Fruit fly (Drosophila melanogaster) whole organism, embryonic: Measurements from ENCODE around the gene CG4301.

Experiments
- Adf1 ChIP-seq: fragments of 200-800 bp; sonication (Bioruptor generic); IDR thresholded peaks from 2 replicates; pipeline ENCODE4 v1.3.6; 2022; ENCODE audit warnings: missing biosample characterization, missing genetic modification characterization
- Atf6 ChIP-seq: fragments of 200-800 bp; sonication (Bioruptor generic); IDR thresholded peaks from 2 replicates; pipeline ENCODE4 v1.3.6; 2022; ENCODE audit warnings: missing biosample characterization, missing genetic modification characterization
- BEAF-32 ChIP-seq: fragments of 200-800 bp; sonication (Bioruptor generic); optimal IDR thresholded peaks from 3 replicates; lab custom pipeline; 2017; ENCODE audit warnings: missing biosample characterization, missing genetic modification characterization, mild to moderate bottlenecking, moderate library complexity, missing genetic modification reagents
- CG10462 ChIP-seq: fragments of 200-800 bp; sonication (Bioruptor generic); optimal IDR thresholded peaks from 2 replicates; lab custom pipeline; 2016; ENCODE audit warnings: missing biosample characterization, missing genetic modification characterization
- CG10979 ChIP-seq: fragments of 200-800 bp; sonication (Bioruptor generic); optimal IDR thresholded peaks from 2 replicates; lab custom pipeline; 2018; ENCODE audit warnings: missing biosample characterization, mild to moderate bottlenecking, missing genetic modification characterization, moderate library complexity
- CG12769 ChIP-seq: fragments of 200-800 bp; sonication (Bioruptor generic); optimal IDR thresholded peaks from 2 replicates; lab custom pipeline; 2019; ENCODE audit warnings: missing biosample characterization, mild to moderate bottlenecking, missing genetic modification characterization, moderate library complexity
- CG14050 ChIP-seq: fragments of 200-800 bp; sonication (Bioruptor generic); IDR thresholded peaks from 3 replicates; pipeline ENCODE4 v1.3.6; 2022; ENCODE audit warnings: missing biosample characterization, missing genetic modification characterization
- CG1602 ChIP-seq: fragments of 200-800 bp; sonication (Bioruptor generic); optimal IDR thresholded peaks from 3 replicates; lab custom pipeline; 2016; ENCODE audit warnings: missing biosample characterization, missing genetic modification characterization
- CG16779 ChIP-seq: fragments of 200-800 bp; sonication (Bioruptor generic); IDR thresholded peaks from 2 replicates; pipeline ENCODE4 v1.3.6; 2022; ENCODE audit warnings: missing biosample characterization, missing genetic modification characterization
- CG17385 ChIP-seq: fragments of 200-800 bp; sonication (Bioruptor generic); optimal IDR thresholded peaks from 3 replicates; lab custom pipeline; 2018; ENCODE audit warnings: missing biosample characterization, mild to moderate bottlenecking, missing genetic modification characterization
- CG17912 ChIP-seq: fragments of 200-800 bp; sonication (Bioruptor generic); optimal IDR thresholded peaks from 2 replicates; lab custom pipeline; 2018; ENCODE audit warnings: missing biosample characterization, mild to moderate bottlenecking, missing genetic modification characterization
- CG18599 ChIP-seq: fragments of 200-800 bp; sonication (Bioruptor generic); optimal IDR thresholded peaks from 3 replicates; lab custom pipeline; 2017; ENCODE audit warnings: missing biosample characterization, missing genetic modification characterization, mild to moderate bottlenecking, moderate library complexity, missing genetic modification reagents
- CG2202 ChIP-seq: fragments of 200-800 bp; sonication (Bioruptor generic); optimal IDR thresholded peaks from 2 replicates; lab custom pipeline; 2018; ENCODE audit warnings: missing biosample characterization, mild to moderate bottlenecking, missing genetic modification characterization
- CG2678 ChIP-seq: fragments of 200-800 bp; sonication (Bioruptor generic); optimal IDR thresholded peaks from 3 replicates; lab custom pipeline; 2019; ENCODE audit warnings: missing biosample characterization, mild to moderate bottlenecking, missing genetic modification characterization, moderate library complexity
- CG30403 ChIP-seq: fragments of 200-800 bp; sonication (Bioruptor generic); optimal IDR thresholded peaks from 3 replicates; lab custom pipeline; 2016; ENCODE audit warnings: missing biosample characterization, missing genetic modification characterization
- CG31388 ChIP-seq: fragments of 200-800 bp; sonication (Bioruptor generic); optimal IDR thresholded peaks from 2 replicates; lab custom pipeline; 2016; ENCODE audit warnings: missing biosample characterization, missing genetic modification characterization
- CG33213 ChIP-seq: fragments of 200-800 bp; sonication (Bioruptor generic); optimal IDR thresholded peaks from 3 replicates; lab custom pipeline; 2016; ENCODE audit warnings: missing biosample characterization, missing genetic modification characterization
- CG3995 ChIP-seq: fragments of 200-800 bp; sonication (Bioruptor generic); optimal IDR thresholded peaks from 3 replicates; lab custom pipeline; 2016; ENCODE audit warnings: missing biosample characterization, missing genetic modification characterization
- CG4328 ChIP-seq: fragments of 200-800 bp; sonication (Bioruptor generic); optimal IDR thresholded peaks from 3 replicates; lab custom pipeline; 2017; ENCODE audit warnings: missing biosample characterization, missing genetic modification reagents, missing genetic modification characterization
- CG6689 ChIP-seq: fragments of 200-800 bp; sonication (Bioruptor generic); IDR thresholded peaks from 2 replicates; pipeline ENCODE4 v1.3.6; 2022; ENCODE audit warnings: missing biosample characterization, missing genetic modification characterization
- CG8359 ChIP-seq: fragments of 200-800 bp; sonication (Bioruptor generic); optimal IDR thresholded peaks from 2 replicates; lab custom pipeline; 2017; ENCODE audit warnings: missing biosample characterization, mild to moderate bottlenecking, missing genetic modification characterization, borderline replicate concordance
- ERR ChIP-seq: fragments of 200-800 bp; sonication (Bioruptor generic); optimal IDR thresholded peaks from 2 replicates; lab custom pipeline; 2016; ENCODE audit warnings: missing biosample characterization, missing genetic modification characterization
- Elba2 ChIP-seq: fragments of 200-800 bp; sonication (Bioruptor generic); optimal IDR thresholded peaks from 3 replicates; lab custom pipeline; 2016; ENCODE audit warnings: missing biosample characterization, missing genetic modification characterization
- HLH54F ChIP-seq: fragments of 200-800 bp; sonication (Bioruptor generic); optimal IDR thresholded peaks from 3 replicates; lab custom pipeline; 2016; ENCODE audit warnings: missing biosample characterization, missing genetic modification characterization
- Mrtf ChIP-seq: fragments of 200-800 bp; sonication (Bioruptor generic); IDR thresholded peaks from 3 replicates; pipeline ENCODE4 v1.3.6; 2022; ENCODE audit warnings: missing biosample characterization, missing genetic modification characterization
- Myb ChIP-seq: fragments of 200-800 bp; sonication (Bioruptor generic); optimal IDR thresholded peaks from 2 replicates; lab custom pipeline; 2016; ENCODE audit warnings: missing biosample characterization, missing genetic modification characterization
- Six4 ChIP-seq: fragments of 200-800 bp; sonication (Bioruptor generic); optimal IDR thresholded peaks from 2 replicates; lab custom pipeline; 2016; ENCODE audit warnings: missing biosample characterization, missing genetic modification characterization
- Stat92E ChIP-seq, 3 experiments: fragments of >200 bp in 2 of 3; fragments of 200-800 bp in 1 of 3; sonication (Bioruptor generic) in 1 of 3; optimal IDR thresholded peaks; 2 replicates each; lab custom pipeline; 2017 to 2019; ENCODE audit warnings: missing biosample characterization in 3 of 3, missing genetic modification characterization in 3 of 3, mild to moderate bottlenecking in 1 of 3, moderate library complexity in 1 of 3
- Xrp1 ChIP-seq: fragments of 200-800 bp; sonication (Bioruptor generic); IDR thresholded peaks from 2 replicates; pipeline ENCODE4 v1.3.6; 2022; ENCODE audit warnings: missing biosample characterization, missing genetic modification characterization
- ash1 ChIP-seq: fragments of 200-800 bp; sonication (Bioruptor generic); optimal IDR thresholded peaks from 2 replicates; lab custom pipeline; 2018; ENCODE audit warnings: missing biosample characterization, mild to moderate bottlenecking, missing genetic modification characterization
- bcd ChIP-seq: fragments of 200-800 bp; sonication (Bioruptor generic); optimal IDR thresholded peaks from 2 replicates; lab custom pipeline; 2017; ENCODE audit warnings: missing biosample characterization, mild to moderate bottlenecking, missing genetic modification characterization
- cas ChIP-seq: fragments of 200-800 bp; sonication (Bioruptor generic); IDR thresholded peaks from 2 replicates; pipeline ENCODE4 v1.3.6; 2022; ENCODE audit warnings: missing biosample characterization, missing genetic modification characterization
- crc ChIP-seq: fragments of 200-800 bp; sonication (Bioruptor generic); optimal IDR thresholded peaks from 2 replicates; lab custom pipeline; 2016; ENCODE audit warnings: missing biosample characterization, missing genetic modification characterization
- da ChIP-seq: fragments of 200-800 bp; sonication (Bioruptor generic); optimal IDR thresholded peaks from 2 replicates; lab custom pipeline; 2016; ENCODE audit warnings: missing biosample characterization, missing genetic modification characterization
- danr ChIP-seq: fragments of 200-800 bp; sonication (Bioruptor generic); IDR thresholded peaks from 2 replicates; pipeline ENCODE4 v1.3.6; 2022; ENCODE audit warnings: missing biosample characterization, missing genetic modification characterization
- dimm ChIP-seq: fragments of 200-800 bp; sonication (Bioruptor generic); IDR thresholded peaks from 2 replicates; pipeline ENCODE4 v1.3.6; 2022; ENCODE audit warnings: missing biosample characterization, missing genetic modification characterization
- dpn ChIP-seq, 2 experiments: fragments of 200-800 bp; sonication (Bioruptor generic); optimal IDR thresholded peaks; 3 replicates each; lab custom pipeline; 2016; ENCODE audit warnings: missing biosample characterization in 2 of 2, missing genetic modification characterization in 2 of 2
- fd102C ChIP-seq: fragments of 200-800 bp; sonication (Bioruptor generic); optimal IDR thresholded peaks from 2 replicates; lab custom pipeline; 2018; ENCODE audit warnings: missing biosample characterization, mild to moderate bottlenecking, missing genetic modification characterization, moderate library complexity
- gem ChIP-seq: fragments of 200-800 bp; sonication (Bioruptor generic); optimal IDR thresholded peaks from 2 replicates; lab custom pipeline; 2019; ENCODE audit warnings: missing biosample characterization, mild to moderate bottlenecking, missing genetic modification characterization, moderate library complexity
- gfzf ChIP-seq: fragments of 200-800 bp; sonication (Bioruptor generic); optimal IDR thresholded peaks from 2 replicates; lab custom pipeline; 2016; ENCODE audit warnings: missing biosample characterization, mild to moderate bottlenecking, missing genetic modification characterization, moderate library complexity
- lmd ChIP-seq: fragments of 200-800 bp; sonication (Bioruptor generic); IDR thresholded peaks from 2 replicates; pipeline ENCODE4 v1.3.6; 2022; ENCODE audit warnings: missing biosample characterization, missing genetic modification characterization
- nerfin-2 ChIP-seq: fragments of 200-800 bp; sonication (Bioruptor generic); IDR thresholded peaks from 2 replicates; pipeline ENCODE4 v1.3.6; 2022; ENCODE audit warnings: missing biosample characterization, missing genetic modification characterization; ENCODE audit not compliant: partially characterized antibody
- oc ChIP-seq: fragments of 200-800 bp; sonication (Bioruptor generic); optimal IDR thresholded peaks from 2 replicates; lab custom pipeline; 2018; ENCODE audit warnings: missing biosample characterization, mild to moderate bottlenecking, missing genetic modification characterization, moderate library complexity
- pfk ChIP-seq: fragments of 200-800 bp; sonication (Bioruptor generic); optimal IDR thresholded peaks from 2 replicates; lab custom pipeline; 2018; ENCODE audit warnings: missing biosample characterization, mild to moderate bottlenecking, missing genetic modification characterization, moderate library complexity
- pho ChIP-seq: fragments of 200-800 bp; sonication (Bioruptor generic); optimal IDR thresholded peaks from 2 replicates; lab custom pipeline; 2016; ENCODE audit warnings: missing biosample characterization, missing genetic modification characterization
- pros ChIP-seq: fragments of 200-800 bp; sonication (Bioruptor generic); optimal IDR thresholded peaks from 3 replicates; lab custom pipeline; 2019; ENCODE audit warnings: missing biosample characterization, mild to moderate bottlenecking, missing genetic modification characterization, moderate library complexity
- salm ChIP-seq: fragments of 200-800 bp; sonication (Bioruptor generic); optimal IDR thresholded peaks from 2 replicates; lab custom pipeline; 2018; ENCODE audit warnings: missing biosample characterization, mild to moderate bottlenecking, missing genetic modification characterization
- schlank ChIP-seq: fragments of 200-800 bp; sonication (Bioruptor generic); optimal IDR thresholded peaks from 2 replicates; lab custom pipeline; 2018; ENCODE audit warnings: missing biosample characterization, mild to moderate bottlenecking, missing genetic modification characterization
- sima ChIP-seq: fragments of 200-800 bp; sonication (Bioruptor generic); optimal IDR thresholded peaks from 2 replicates; lab custom pipeline; 2016; ENCODE audit warnings: missing biosample characterization, missing genetic modification characterization
- tap ChIP-seq: fragments of 200-800 bp; optimal IDR thresholded peaks from 3 replicates; lab custom pipeline; 2019; ENCODE audit warnings: missing biosample characterization, mild to moderate bottlenecking, missing genetic modification characterization, moderate library complexity
- vnd ChIP-seq: fragments of 200-800 bp; sonication (Bioruptor generic); IDR thresholded peaks from 3 replicates; pipeline ENCODE4 v1.3.6; 2022; ENCODE audit warnings: missing biosample characterization, missing genetic modification characterization; ENCODE audit not compliant: partially characterized antibody

The CG4301 gene

DNA sequence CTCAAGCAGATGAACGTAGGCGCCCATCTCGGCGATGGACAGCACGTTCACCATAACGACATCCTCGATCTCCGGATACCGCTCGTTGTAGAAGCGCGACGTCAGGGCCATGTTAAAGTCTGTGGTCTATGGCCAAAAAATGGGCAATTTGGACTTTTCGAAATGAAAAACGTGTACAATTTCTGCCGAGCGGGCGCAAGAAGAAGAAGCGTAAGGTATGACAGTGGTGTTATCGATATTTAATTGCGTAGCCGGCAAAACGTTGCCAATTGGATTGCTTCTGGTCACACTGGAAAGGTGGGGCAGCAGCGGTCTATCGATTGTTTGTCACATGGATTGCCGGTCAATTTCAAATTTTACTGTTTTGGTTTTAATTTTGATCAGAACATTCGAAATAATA is 41.5 kb downstream of the CG4301 start, which contains the start of gene eIF2alpha (continued):
- TF ChIP-seq CG6689 (GFP tag; lab: Robert Waterston, UW), result no peak
- TF ChIP-seq pfk (GFP tag; lab: Kevin White, UChicago), result no peak
- TF ChIP-seq CG10979 (tag; lab: Kevin White, UChicago), result no peak
- TF ChIP-seq CG2202 (tag; lab: Kevin White, UChicago), result no peak
- TF ChIP-seq da (GFP tag; lab: Kevin White, UChicago), result no peak
- peak; percentile 48 for TF ChIP-seq Myb
- no peak for TF ChIP-seq schlank
- TF ChIP-seq bcd (GFP tag; lab: Kevin White, UChicago), result no peak
- no peak for TF ChIP-seq dpn (GFP tag; optimal IDR thresholded peaks at IDR 0.05; lab: Kevin White, UChicago)
- no peak for TF ChIP-seq pros (GFP tag; lab: Kevin White, UChicago)
- TF ChIP-seq lmd (GFP tag; lab: Robert Waterston, UW), result no peak
- no peak for TF ChIP-seq HLH54F (GFP tag; lab: Kevin White, UChicago)
- TF ChIP-seq nerfin-2 (GFP tag; lab: Robert Waterston, UW), result peak; percentile 61; the same call in 1 of the 2 replicates
- peak; percentile 72; the same call in 2 of the 3 replicates for TF ChIP-seq vnd
- no peak for TF ChIP-seq Six4
- TF ChIP-seq ERR, result no peak
- TF ChIP-seq CG17385 (GFP tag; lab: Kevin White, UChicago), result peak; percentile 94
- no peak for TF ChIP-seq CG12769 (tag; lab: Kevin White, UChicago)
- no peak for TF ChIP-seq pho (GFP tag; lab: Kevin White, UChicago)
- TF ChIP-seq CG17912, result no peak
- peak; percentile 53 for TF ChIP-seq CG3995 (GFP tag; lab: Kevin White, UChicago)
- no peak for TF ChIP-seq CG1602
- TF ChIP-seq cas (GFP tag; lab: Robert Waterston, UW), result no peak
- no peak for TF ChIP-seq ash1
- no peak for TF ChIP-seq CG4328 (GFP tag; lab: Kevin White, UChicago)
- TF ChIP-seq CG18599 (GFP tag; lab: Kevin White, UChicago), result no peak
- TF ChIP-seq CG8359 (GFP tag; lab: Kevin White, UChicago), result no peak
- TF ChIP-seq Adf1 (GFP tag; lab: Robert Waterston, UW), result peak; percentile 41
- TF ChIP-seq CG30403 (GFP tag; lab: Kevin White, UChicago), result no peak
- TF ChIP-seq fd102C, result no peak
- no peak for TF ChIP-seq oc (tag; lab: Kevin White, UChicago)
- TF ChIP-seq salm, result no peak
- TF ChIP-seq tap (tag; lab: Kevin White, UChicago), result no peak
- no peak for TF ChIP-seq Stat92E (GFP tag; optimal IDR thresholded peaks at IDR 0.05; lab: Kevin White, UChicago)
- TF ChIP-seq CG31388 (GFP tag; lab: Kevin White, UChicago), result no peak
- TF ChIP-seq crc (GFP tag; lab: Kevin White, UChicago), result no peak
- no peak for TF ChIP-seq CG16779 (GFP tag; lab: Robert Waterston, UW)
- TF ChIP-seq CG2678 (tag; lab: Kevin White, UChicago), result no peak
- TF ChIP-seq Mrtf (GFP tag; lab: Robert Waterston, UW), result no peak
- no peak for TF ChIP-seq gem (tag; lab: Kevin White, UChicago)
- peak; percentile 84 for TF ChIP-seq BEAF-32 (GFP tag; lab: Kevin White, UChicago)
- no peak for TF ChIP-seq CG14050
- TF ChIP-seq Elba2 (GFP tag; lab: Kevin White, UChicago), result peak; percentile 58
- TF ChIP-seq gfzf, result peak; percentile 80
- TF ChIP-seq Xrp1 (GFP tag; lab: Robert Waterston, UW), result no peak
- TF ChIP-seq Atf6 (GFP tag; lab: Robert Waterston, UW), result no peak
- TF ChIP-seq danr, result no peak
- no peak for TF ChIP-seq sima (GFP tag; lab: Kevin White, UChicago)
- TF ChIP-seq CG33213 (GFP tag; lab: Kevin White, UChicago), result no peak
- no peak for TF ChIP-seq dimm (GFP tag; lab: Robert Waterston, UW)
- TF ChIP-seq CG10462 (GFP tag; lab: Kevin White, UChicago), result no peak
